Fruit fly (Drosophila melanogaster) whole organism, embryonic: ENCODE measurements around the gene CG31019.

ENCODE experiments used
- Blimp-1 ChIP-seq: fragments of 200-800 bp; sonication (Bioruptor generic); optimal IDR thresholded peaks from 3 replicates; lab custom pipeline; 2018; ENCODE audit warnings: missing biosample characterization, missing genetic modification characterization, mild to moderate bottlenecking, moderate library complexity, missing genetic modification reagents
- CG10267 ChIP-seq: fragments of 200-800 bp; sonication (Bioruptor generic); optimal IDR thresholded peaks from 2 replicates; lab custom pipeline; 2018; ENCODE audit warnings: missing biosample characterization, mild to moderate bottlenecking, missing genetic modification characterization, moderate library complexity
- CG10979 ChIP-seq: fragments of 200-800 bp; sonication (Bioruptor generic); optimal IDR thresholded peaks from 2 replicates; lab custom pipeline; 2018; ENCODE audit warnings: missing biosample characterization, mild to moderate bottlenecking, missing genetic modification characterization, moderate library complexity
- CG12155 ChIP-seq: fragments of 200-800 bp; sonication (Bioruptor generic); optimal IDR thresholded peaks from 3 replicates; lab custom pipeline; 2016; ENCODE audit warnings: missing biosample characterization, missing genetic modification characterization
- CG12299 ChIP-seq: fragments of 200-800 bp; sonication (Bioruptor generic); optimal IDR thresholded peaks from 2 replicates; lab custom pipeline; 2018; ENCODE audit warnings: missing biosample characterization, mild to moderate bottlenecking, missing genetic modification characterization
- CG12659 ChIP-seq: fragments of 200-800 bp; sonication (Bioruptor generic); optimal IDR thresholded peaks from 3 replicates; lab custom pipeline; 2017; ENCODE audit warnings: mild to moderate bottlenecking, missing biosample characterization, missing genetic modification reagents, missing genetic modification characterization
- CG12942 ChIP-seq: fragments of 200-800 bp; sonication (Bioruptor generic); optimal IDR thresholded peaks from 3 replicates; lab custom pipeline; 2016; ENCODE audit warnings: missing biosample characterization, missing genetic modification characterization
- CG13624 ChIP-seq: fragments of 200-800 bp; sonication (Bioruptor generic); optimal IDR thresholded peaks from 2 replicates; lab custom pipeline; 2016; ENCODE audit warnings: missing biosample characterization, missing genetic modification characterization
- CG14014 ChIP-seq: fragments of 200-800 bp; sonication (Bioruptor generic); IDR thresholded peaks from 2 replicates; pipeline ENCODE4 v1.3.6; 2022; ENCODE audit warnings: missing biosample characterization, missing genetic modification characterization
- CG14965 ChIP-seq: fragments of 200-800 bp; sonication (Bioruptor generic); optimal IDR thresholded peaks from 2 replicates; lab custom pipeline; 2016; ENCODE audit warnings: missing biosample characterization, missing genetic modification characterization, borderline replicate concordance
- CG17359 ChIP-seq: fragments of 200-800 bp; sonication (Bioruptor generic); optimal IDR thresholded peaks from 3 replicates; lab custom pipeline; 2018; ENCODE audit warnings: missing biosample characterization, mild to moderate bottlenecking, missing genetic modification characterization, moderate library complexity
- CG17612 ChIP-seq: fragments of 200-800 bp; sonication (Bioruptor generic); IDR thresholded peaks from 2 replicates; pipeline ENCODE4 v1.3.6; 2022; ENCODE audit warnings: missing biosample characterization, missing genetic modification characterization
- CG2678 ChIP-seq: fragments of 200-800 bp; sonication (Bioruptor generic); optimal IDR thresholded peaks from 3 replicates; lab custom pipeline; 2019; ENCODE audit warnings: missing biosample characterization, mild to moderate bottlenecking, missing genetic modification characterization, moderate library complexity
- CG2712 ChIP-seq: fragments of 200-800 bp; optimal IDR thresholded peaks from 3 replicates; lab custom pipeline; 2019; ENCODE audit warnings: missing biosample characterization, mild to moderate bottlenecking, missing genetic modification characterization, moderate library complexity
- CG30403 ChIP-seq: fragments of 200-800 bp; sonication (Bioruptor generic); optimal IDR thresholded peaks from 3 replicates; lab custom pipeline; 2016; ENCODE audit warnings: missing biosample characterization, missing genetic modification characterization
- CG31441 ChIP-seq: fragments of 200-800 bp; sonication (Bioruptor generic); IDR thresholded peaks from 2 replicates; pipeline ENCODE4 v1.3.6; 2022; ENCODE audit warnings: missing biosample characterization, missing genetic modification characterization
- CG42726 ChIP-seq: fragments of 200-800 bp; sonication (Bioruptor generic); IDR thresholded peaks from 2 replicates; pipeline ENCODE4 v1.3.6; 2022; ENCODE audit warnings: missing biosample characterization, missing genetic modification characterization; ENCODE audit not compliant: partially characterized antibody
- CG43689 ChIP-seq: fragments of 200-800 bp; sonication (Bioruptor generic); IDR thresholded peaks from 2 replicates; pipeline ENCODE4 v1.3.6; 2022; ENCODE audit warnings: missing biosample characterization, missing genetic modification characterization
- CG6689 ChIP-seq: fragments of 200-800 bp; sonication (Bioruptor generic); IDR thresholded peaks from 2 replicates; pipeline ENCODE4 v1.3.6; 2022; ENCODE audit warnings: missing biosample characterization, missing genetic modification characterization
- CG7839 ChIP-seq: fragments of 200-800 bp; sonication (Bioruptor generic); optimal IDR thresholded peaks from 3 replicates; lab custom pipeline; 2018; ENCODE audit warnings: missing biosample characterization, mild to moderate bottlenecking, missing genetic modification characterization, moderate library complexity
- CHES-1-like ChIP-seq: fragments of 200-800 bp; sonication (Bioruptor generic); optimal IDR thresholded peaks from 2 replicates; lab custom pipeline; 2016; ENCODE audit warnings: missing biosample characterization, missing genetic modification characterization
- Deaf1 ChIP-seq: fragments of 200-800 bp; optimal IDR thresholded peaks from 3 replicates; lab custom pipeline; 2019; ENCODE audit warnings: missing biosample characterization, mild to moderate bottlenecking, missing genetic modification characterization, moderate library complexity
- Dip3 ChIP-seq: fragments of 200-800 bp; sonication (Bioruptor generic); optimal IDR thresholded peaks from 3 replicates; lab custom pipeline; 2016; ENCODE audit warnings: missing biosample characterization, missing genetic modification characterization
- Fer3 ChIP-seq: fragments of 200-800 bp; sonication (Bioruptor generic); optimal IDR thresholded peaks from 2 replicates; lab custom pipeline; 2018; ENCODE audit warnings: missing biosample characterization, mild to moderate bottlenecking, missing genetic modification characterization, moderate library complexity
- Hr51 ChIP-seq, 2 experiments: fragments of 200-800 bp; sonication (Bioruptor generic); optimal IDR thresholded peaks; 2 replicates in 1 of 2; 3 replicates in 1 of 2; lab custom pipeline; 2016 to 2018; ENCODE audit warnings: missing biosample characterization in 2 of 2, missing genetic modification characterization in 2 of 2, mild to moderate bottlenecking in 1 of 2, moderate library complexity in 1 of 2
- Lhr ChIP-seq: fragments of 200-800 bp; sonication (Bioruptor generic); optimal IDR thresholded peaks from 3 replicates; lab custom pipeline; 2017; ENCODE audit warnings: mild to moderate bottlenecking, missing biosample characterization, missing genetic modification reagents, missing genetic modification characterization
- MBD-R2 ChIP-seq: fragments of 200-800 bp; sonication (Bioruptor generic); IDR thresholded peaks from 2 replicates; pipeline ENCODE4 v1.3.6; 2022; ENCODE audit warnings: missing biosample characterization, missing genetic modification characterization
- NC2α ChIP-seq: fragments of 200-800 bp; sonication (Bioruptor generic); optimal IDR thresholded peaks from 2 replicates; lab custom pipeline; 2016; ENCODE audit warnings: missing biosample characterization, missing genetic modification characterization
- Pdp1 ChIP-seq, 2 experiments: fragments of 200-800 bp; sonication (Bioruptor generic); optimal IDR thresholded peaks; 3 replicates each; lab custom pipeline; 2016; ENCODE audit warnings: missing biosample characterization in 2 of 2, missing genetic modification characterization in 2 of 2, mild to moderate bottlenecking in 1 of 2, moderate library complexity in 1 of 2
- Ptx1 ChIP-seq: fragments of 200-800 bp; sonication (Bioruptor generic); IDR thresholded peaks from 2 replicates; pipeline ENCODE4 v1.3.6; 2022; ENCODE audit warnings: missing biosample characterization, missing genetic modification characterization
- Sox102F ChIP-seq: fragments of 200-800 bp; sonication (Bioruptor generic); optimal IDR thresholded peaks from 2 replicates; lab custom pipeline; 2018; ENCODE audit warnings: missing biosample characterization, mild to moderate bottlenecking, missing genetic modification characterization, moderate library complexity
- Tbp ChIP-seq: fragments of >200 bp; optimal IDR thresholded peaks from 2 replicates; lab custom pipeline; 2018; ENCODE audit warnings: missing biosample characterization, missing genetic modification characterization
- Xrp1 ChIP-seq: fragments of 200-800 bp; sonication (Bioruptor generic); IDR thresholded peaks from 2 replicates; pipeline ENCODE4 v1.3.6; 2022; ENCODE audit warnings: missing biosample characterization, missing genetic modification characterization
- al ChIP-seq: fragments of 200-800 bp; sonication (Bioruptor generic); IDR thresholded peaks from 2 replicates; pipeline ENCODE4 v1.3.6; 2022; ENCODE audit warnings: missing biosample characterization, missing genetic modification characterization
- chm ChIP-seq: fragments of 200-800 bp; sonication (Bioruptor generic); IDR thresholded peaks from 2 replicates; pipeline ENCODE4 v1.3.6; 2022; ENCODE audit warnings: missing biosample characterization, missing genetic modification characterization
- cwo ChIP-seq: fragments of 200-800 bp; sonication (Bioruptor generic); optimal IDR thresholded peaks from 3 replicates; lab custom pipeline; 2017; ENCODE audit warnings: missing biosample characterization, missing genetic modification characterization, mild to moderate bottlenecking, moderate library complexity, missing genetic modification reagents
- dm ChIP-seq: fragments of 200-800 bp; sonication (Bioruptor generic); optimal IDR thresholded peaks from 3 replicates; lab custom pipeline; 2016; ENCODE audit warnings: missing biosample characterization, missing genetic modification characterization
- dmrt99B ChIP-seq: fragments of 200-800 bp; sonication (Bioruptor generic); optimal IDR thresholded peaks from 2 replicates; lab custom pipeline; 2018; ENCODE audit warnings: missing biosample characterization, mild to moderate bottlenecking, missing genetic modification characterization, moderate library complexity
- gem ChIP-seq: fragments of 200-800 bp; sonication (Bioruptor generic); optimal IDR thresholded peaks from 2 replicates; lab custom pipeline; 2019; ENCODE audit warnings: missing biosample characterization, mild to moderate bottlenecking, missing genetic modification characterization, moderate library complexity
- lilli ChIP-seq: fragments of 200-800 bp; sonication (Bioruptor generic); optimal IDR thresholded peaks from 3 replicates; lab custom pipeline; 2016; ENCODE audit warnings: missing biosample characterization, missing genetic modification characterization
- pb ChIP-seq: fragments of 200-800 bp; sonication (Bioruptor generic); optimal IDR thresholded peaks from 3 replicates; lab custom pipeline; 2016; ENCODE audit warnings: missing biosample characterization, missing genetic modification characterization
- phol ChIP-seq: fragments of 200-800 bp; sonication (Bioruptor generic); optimal IDR thresholded peaks from 3 replicates; lab custom pipeline; 2018; ENCODE audit warnings: missing biosample characterization, mild to moderate bottlenecking, missing genetic modification characterization, moderate library complexity
- prd ChIP-seq, 3 experiments: fragments of >200 bp in 2 of 3; fragments of 200-800 bp in 1 of 3; sonication (Bioruptor generic) in 1 of 3; optimal IDR thresholded peaks in 2 of 3; IDR thresholded peaks in 1 of 3; 2 replicates in 2 of 3; 3 replicates in 1 of 3; pipeline versions ENCODE4 v1.3.6 to Lab custom; 2017 to 2022; ENCODE audit warnings: missing biosample characterization in 1 of 3, missing genetic modification characterization in 1 of 3
- repo ChIP-seq: fragments of 200-800 bp; sonication (Bioruptor generic); optimal IDR thresholded peaks from 2 replicates; lab custom pipeline; 2016; ENCODE audit warnings: missing biosample characterization, missing genetic modification characterization
- row ChIP-seq: fragments of 200-800 bp; sonication (Bioruptor generic); IDR thresholded peaks from 3 replicates; pipeline ENCODE4 v1.3.6; 2022; ENCODE audit warnings: missing biosample characterization, missing genetic modification characterization
- ssp ChIP-seq: fragments of 200-800 bp; sonication (Bioruptor generic); IDR thresholded peaks from 2 replicates; pipeline ENCODE4 v1.3.6; 2022; ENCODE audit warnings: missing biosample characterization, missing genetic modification characterization
- trh ChIP-seq: fragments of 200-800 bp; sonication (Bioruptor generic); optimal IDR thresholded peaks from 2 replicates; lab custom pipeline; 2016; ENCODE audit warnings: missing biosample characterization, missing genetic modification characterization
- unpg ChIP-seq: fragments of 200-800 bp; sonication (Bioruptor generic); optimal IDR thresholded peaks from 3 replicates; lab custom pipeline; 2018; ENCODE audit warnings: missing biosample characterization, mild to moderate bottlenecking, missing genetic modification characterization, moderate library complexity

Gene CG31019

DNA sequence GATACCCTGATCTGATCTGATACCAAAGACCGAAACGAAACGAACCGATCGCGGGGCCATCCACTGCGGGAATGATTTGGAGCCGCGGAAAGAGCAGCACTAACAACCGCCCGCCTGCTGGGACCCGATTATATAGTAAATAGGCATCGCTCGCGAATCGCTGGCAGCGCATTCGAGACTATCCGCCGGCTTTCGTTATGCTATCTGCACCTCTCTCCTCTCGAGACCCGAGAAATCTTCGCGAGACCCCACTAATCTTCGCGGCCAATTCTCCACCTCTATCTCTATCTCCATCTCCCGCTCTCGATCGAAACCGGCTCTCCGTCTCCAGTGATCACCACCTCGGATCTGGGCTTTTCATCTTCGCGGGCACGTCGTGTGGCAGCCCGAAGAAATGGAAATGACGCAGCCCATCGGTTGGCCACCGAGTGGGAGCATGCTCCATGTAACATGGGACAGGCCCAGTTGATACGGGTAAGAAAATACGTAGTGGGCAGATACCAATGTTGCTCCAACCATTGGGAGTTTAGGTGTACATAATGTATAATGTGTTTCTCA, 9.5 kb upstream of the CG31019 start, which contains the start of gene CG9717 (continued):
- no peak for TF ChIP-seq cwo (GFP tag; lab: Kevin White, UChicago)
- no peak for TF ChIP-seq Dip3 (GFP tag; lab: Kevin White, UChicago)
- peak; percentile 87 for TF ChIP-seq Deaf1 (tag; lab: Kevin White, UChicago)
- TF ChIP-seq CG12155 (GFP tag; lab: Kevin White, UChicago): no peak
- no peak for TF ChIP-seq Lhr
- TF ChIP-seq CG43689 (GFP tag; lab: Robert Waterston, UW): no peak
- TF ChIP-seq ssp (GFP tag; lab: Robert Waterston, UW): no peak
- TF ChIP-seq repo (GFP tag; lab: Kevin White, UChicago): no peak
- no peak for TF ChIP-seq Fer3 (tag; lab: Kevin White, UChicago)
- peak in 1 of 2 experiments; percentile 9 for TF ChIP-seq Pdp1 (GFP tag; optimal IDR thresholded peaks at IDR 0.05; lab: Kevin White, UChicago)
- no peak for TF ChIP-seq CG12299 (tag; lab: Kevin White, UChicago)
- TF ChIP-seq MBD-R2 (GFP tag; lab: Robert Waterston, UW): no peak
- no peak for TF ChIP-seq pb (GFP tag; lab: Kevin White, UChicago)
- TF ChIP-seq, all 482 proteins: peak for 14

DNA sequence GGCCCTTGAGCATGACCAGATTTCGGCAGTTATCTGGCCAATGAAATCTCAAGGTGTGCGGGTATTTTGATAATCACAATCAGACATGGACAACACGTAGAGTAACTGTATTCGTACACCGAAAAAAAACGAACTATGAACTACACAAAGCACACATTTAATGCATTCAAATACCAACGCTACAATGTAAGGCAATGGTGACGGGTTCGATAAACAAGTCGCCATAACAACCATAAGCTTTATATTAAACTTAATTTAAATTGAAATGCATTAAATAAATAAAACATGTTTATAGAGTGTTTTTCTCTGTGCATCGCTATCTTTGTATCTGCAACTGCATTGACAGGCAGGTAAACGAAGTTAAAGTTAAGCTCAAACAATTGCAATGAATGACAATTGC, 6.6 kb upstream of the CG31019 start:
- TF ChIP-seq CG42726 (no peak), Xrp1 (GFP tag; lab: Robert Waterston, UW) (0 out of 2 replicates have a peak, but pooled peaks have one; percentile 5), Blimp-1 (peak; percentile 14), CG10979 (peak; percentile 12), Ptx1 (peak; percentile 40), CG2678 (tag; lab: Kevin White, UChicago) (peak; percentile 10), unpg (GFP tag; lab: Kevin White, UChicago) (peak; percentile 0), CG10267 (no peak), CG6689 (GFP tag; lab: Robert Waterston, UW) (peak; percentile 22; the same call in 1 of the 2 replicates), CG12659 (GFP tag; lab: Kevin White, UChicago) (no peak), CG14965 (GFP tag; lab: Kevin White, UChicago) (no peak), CHES-1-like (GFP tag; lab: Kevin White, UChicago) (no peak), CG14014 (GFP tag; lab: Robert Waterston, UW) (no peak), chm (no peak), CG30403 (no peak), Hr51 (GFP tag; optimal IDR thresholded peaks at IDR 0.05; lab: Kevin White, UChicago) (peak in 1 of 2 experiments; percentile 7), CG12942 (GFP tag; lab: Kevin White, UChicago) (no peak), CG2712 (tag; lab: Kevin White, UChicago) (peak; percentile 6), CG17612 (no peak), lilli (GFP tag; lab: Kevin White, UChicago) (no peak), CG13624 (GFP tag; lab: Kevin White, UChicago) (no peak), CG17359 (tag; lab: Kevin White, UChicago) (peak; percentile 36), CG7839 (tag; lab: Kevin White, UChicago) (peak; percentile 15), row (GFP tag; lab: Robert Waterston, UW) (0 out of 3 replicates have a peak, but pooled peaks have one; percentile 13), gem (peak; percentile 40), phol (tag; lab: Kevin White, UChicago) (peak; percentile 26), dmrt99B (tag; lab: Kevin White, UChicago) (peak; percentile 52), Tbp (GFP tag; lab: Kevin White, UChicago) (no peak), NC2α (GFP tag; lab: Kevin White, UChicago) (no peak), Sox102F (GFP tag; lab: Kevin White, UChicago) (peak; percentile 17), al (GFP tag; lab: Robert Waterston, UW) (no peak), prd (optimal IDR thresholded peaks at IDR 0.05; lab: Kevin White, UChicago) (no peak), prd (GFP tag; IDR thresholded peaks at IDR 0.05; lab: Robert Waterston, UW) (no peak), CG31441 (0 out of 2 replicates have a peak, but pooled peaks have one; percentile 14), dm (GFP tag; lab: Kevin White, UChicago) (no peak), trh (no peak)
